Worm (Caenorhabditis elegans) whole organism, L1 larva: ENCODE data around the gene daf-18.
A peak's percentile ranks its signal among the peaks of the same experiment; 100 is the strongest.

Experiments used
- C04F5.9 ChIP-seq: sonication (generic microtip); optimal IDR thresholded peaks from 2 replicates; lab custom pipeline; 2016; ENCODE audit warnings: missing genetic modification characterization, missing compliant biosample characterization
- F16B12.6 ChIP-seq: fragments of 150-350 bp; optimal IDR thresholded peaks from 2 replicates; lab custom pipeline; 2014; ENCODE audit warnings: missing biosample characterization, missing genetic modification characterization
- Y116A8C.19 ChIP-seq: sonication (generic microtip); optimal IDR thresholded peaks from 2 replicates; lab custom pipeline; 2016; ENCODE audit warnings: missing compliant biosample characterization, missing genetic modification characterization, borderline replicate concordance
- aha-1 ChIP-seq: fragments of 150-350 bp; optimal IDR thresholded peaks from 2 replicates; lab custom pipeline; 2014; ENCODE audit warnings: missing biosample characterization, missing genetic modification characterization
- alr-1 ChIP-seq: fragments of 200-800 bp; sonication (Bioruptor generic); optimal IDR thresholded peaks from 2 replicates; lab custom pipeline; 2018; ENCODE audit warnings: borderline replicate concordance, mild to moderate bottlenecking, missing genetic modification characterization, missing compliant biosample characterization
- aly-2 ChIP-seq: fragments of 150-350 bp; optimal IDR thresholded peaks from 2 replicates; lab custom pipeline; 2014; ENCODE audit warnings: missing biosample characterization, missing genetic modification characterization
- ama-1 ChIP-seq: fragments of 150-350 bp; optimal IDR thresholded peaks from 2 replicates; lab custom pipeline; 2014
- ceh-63 ChIP-seq: fragments of 200-800 bp; sonication (Bioruptor generic); optimal IDR thresholded peaks from 2 replicates; lab custom pipeline; 2018; ENCODE audit warnings: mild to moderate bottlenecking, missing genetic modification characterization, missing compliant biosample characterization
- ceh-8 ChIP-seq: fragments of 200-800 bp; sonication (Bioruptor generic); optimal IDR thresholded peaks from 2 replicates; lab custom pipeline; 2018; ENCODE audit warnings: mild to moderate bottlenecking, missing genetic modification characterization, moderate library complexity, missing compliant biosample characterization
- ceh-88 ChIP-seq: fragments of 200-800 bp; sonication (Bioruptor generic); IDR thresholded peaks from 2 replicates; pipeline ENCODE4 v1.3.6; 2022; ENCODE audit warnings: missing genetic modification characterization, missing compliant biosample characterization
- ceh-90 ChIP-seq: sonication (generic microtip); optimal IDR thresholded peaks from 2 replicates; lab custom pipeline; 2016; ENCODE audit warnings: missing genetic modification characterization, missing compliant biosample characterization
- ces-1 ChIP-seq: fragments of 150-350 bp; optimal IDR thresholded peaks from 2 replicates; lab custom pipeline; 2014; ENCODE audit warnings: missing biosample characterization, missing genetic modification reagents, missing genetic modification characterization
- dpl-1 ChIP-seq, 3 experiments: fragments of 150-350 bp in 2 of 3; sonication (generic microtip) in 1 of 3; optimal IDR thresholded peaks; 2 replicates each; lab custom pipeline; 2014 to 2017; ENCODE audit warnings: missing biosample characterization in 3 of 3, missing genetic modification characterization in 3 of 3, missing genetic modification reagents in 3 of 3
- dsc-1 ChIP-seq: sonication (generic microtip); optimal IDR thresholded peaks from 2 replicates; lab custom pipeline; 2016; ENCODE audit warnings: mild to moderate bottlenecking, missing genetic modification characterization, missing compliant biosample characterization
- efl-1 ChIP-seq, 4 experiments: fragments of 150-350 bp; optimal IDR thresholded peaks in 3 of 4; peaks in 1 of 4; 1 replicate in 1 of 4; 2 replicates in 3 of 4; lab custom pipeline; 2014; ENCODE audit warnings: missing biosample characterization in 2 of 4, missing genetic modification characterization in 2 of 4, missing genetic modification reagents in 2 of 4
- elt-2 ChIP-seq: sonication (generic microtip); optimal IDR thresholded peaks from 2 replicates; lab custom pipeline; 2016; ENCODE audit warnings: missing genetic modification characterization, mild to moderate bottlenecking, inconsistent platforms, missing compliant biosample characterization, missing genetic modification reagents
- elt-3 ChIP-seq, 6 experiments: fragments of 150-350 bp in 1 of 6; sonication (generic microtip); optimal IDR thresholded peaks; 2 replicates each; lab custom pipeline; 2017 to 2018; ENCODE audit warnings: missing biosample characterization in 6 of 6, missing genetic modification characterization in 6 of 6, inconsistent platforms in 1 of 6
- fkh-10 ChIP-seq: sonication (generic microtip); optimal IDR thresholded peaks from 2 replicates; lab custom pipeline; 2017; ENCODE audit warnings: missing biosample characterization, missing genetic modification reagents, missing genetic modification characterization
- fkh-8 ChIP-seq: sonication (generic microtip); optimal IDR thresholded peaks from 2 replicates; lab custom pipeline; 2016; ENCODE audit warnings: mild to moderate bottlenecking, missing genetic modification characterization, missing compliant biosample characterization
- fos-1 ChIP-seq: fragments of 150-350 bp; optimal IDR thresholded peaks from 2 replicates; lab custom pipeline; 2014; ENCODE audit warnings: missing biosample characterization, missing genetic modification characterization
- grh-1 ChIP-seq: fragments of 200-800 bp; sonication (Bioruptor generic); IDR thresholded peaks from 2 replicates; pipeline ENCODE4 v1.3.6; 2022; ENCODE audit warnings: missing genetic modification reagents, missing genetic modification characterization, missing compliant biosample characterization
- hlh-17 ChIP-seq: fragments of 200-800 bp; sonication (Bioruptor generic); optimal IDR thresholded peaks from 2 replicates; lab custom pipeline; 2018; ENCODE audit warnings: missing genetic modification characterization, mild to moderate bottlenecking, missing compliant biosample characterization, moderate library complexity, borderline replicate concordance
- hlh-4 ChIP-seq: sonication (generic microtip); optimal IDR thresholded peaks from 2 replicates; lab custom pipeline; 2016; ENCODE audit warnings: mild to moderate bottlenecking, missing genetic modification characterization, missing compliant biosample characterization
- irx-1 ChIP-seq: sonication (generic microtip); optimal IDR thresholded peaks from 2 replicates; lab custom pipeline; 2016; ENCODE audit warnings: missing genetic modification characterization, missing compliant biosample characterization
- jun-1 ChIP-seq: fragments of 150-350 bp; optimal IDR thresholded peaks from 2 replicates; lab custom pipeline; 2014; ENCODE audit warnings: missing biosample characterization, missing genetic modification reagents, missing genetic modification characterization
- lin-13 ChIP-seq: fragments of 150-350 bp; optimal IDR thresholded peaks from 2 replicates; lab custom pipeline; 2014; ENCODE audit warnings: missing biosample characterization, missing genetic modification reagents, missing genetic modification characterization
- lin-39 ChIP-seq: fragments of 150-350 bp; optimal IDR thresholded peaks from 2 replicates; lab custom pipeline; 2014; ENCODE audit warnings: missing biosample characterization, missing genetic modification reagents, missing genetic modification characterization
- lir-3 ChIP-seq: sonication (generic microtip); optimal IDR thresholded peaks from 2 replicates; lab custom pipeline; 2016; ENCODE audit warnings: mild to moderate bottlenecking, missing genetic modification characterization, moderate library complexity, missing compliant biosample characterization; ENCODE audit not compliant: poor library complexity
- mab-9 ChIP-seq: fragments of 200-800 bp; sonication (Bioruptor generic); IDR thresholded peaks from 2 replicates; pipeline ENCODE4 v1.3.6; 2022; ENCODE audit warnings: missing genetic modification reagents, missing genetic modification characterization, missing compliant biosample characterization
- mdl-1 ChIP-seq, 2 experiments: fragments of 150-350 bp; optimal IDR thresholded peaks; 2 replicates each; lab custom pipeline; 2014 to 2017; ENCODE audit warnings: missing biosample characterization in 2 of 2, missing genetic modification characterization in 2 of 2, inconsistent platforms in 1 of 2
- mep-1 ChIP-seq: fragments of 150-350 bp; optimal IDR thresholded peaks from 2 replicates; lab custom pipeline; 2014; ENCODE audit warnings: missing biosample characterization, missing genetic modification characterization
- nhr-11 ChIP-seq: fragments of 150-350 bp; optimal IDR thresholded peaks from 2 replicates; lab custom pipeline; 2014; ENCODE audit warnings: missing biosample characterization, missing genetic modification characterization
- nhr-19 ChIP-seq: fragments of 200-800 bp; sonication (Bioruptor generic); conservative IDR thresholded peaks from 2 replicates; pipeline ENCODE4 v1.3.6; 2022; ENCODE audit warnings: missing genetic modification characterization, missing compliant biosample characterization
- nhr-237 ChIP-seq: fragments of 150-350 bp; optimal IDR thresholded peaks from 2 replicates; lab custom pipeline; 2014; ENCODE audit warnings: missing biosample characterization, missing genetic modification characterization
- nhr-77 ChIP-seq: fragments of 150-350 bp; optimal IDR thresholded peaks from 2 replicates; lab custom pipeline; 2014; ENCODE audit warnings: missing biosample characterization, missing genetic modification characterization
- nhr-85 ChIP-seq: sonication (generic microtip); peaks from one replicate; lab custom pipeline; 2016; ENCODE audit warnings: missing genetic modification characterization, inconsistent platforms, missing compliant biosample characterization
- pqm-1 ChIP-seq: sonication (generic microtip); optimal IDR thresholded peaks from 3 replicates; lab custom pipeline; 2017; ENCODE audit warnings: missing biosample characterization, missing genetic modification characterization
- rnt-1 ChIP-seq: sonication (generic microtip); optimal IDR thresholded peaks from 2 replicates; lab custom pipeline; 2016; ENCODE audit warnings: mild to moderate bottlenecking, missing genetic modification characterization, moderate library complexity, missing compliant biosample characterization
- snpc-4 ChIP-seq: fragments of 150-350 bp; optimal IDR thresholded peaks from 2 replicates; lab custom pipeline; 2014; ENCODE audit warnings: missing biosample characterization, missing genetic modification characterization
- sox-4 ChIP-seq: sonication (generic microtip); optimal IDR thresholded peaks from 2 replicates; lab custom pipeline; 2016; ENCODE audit warnings: missing genetic modification characterization, missing compliant biosample characterization
- sptf-1 ChIP-seq: fragments of 150-350 bp; optimal IDR thresholded peaks from 2 replicates; lab custom pipeline; 2014; ENCODE audit warnings: missing biosample characterization, missing genetic modification characterization
- swsn-7 ChIP-seq: sonication (generic microtip); optimal IDR thresholded peaks from 2 replicates; lab custom pipeline; 2016; ENCODE audit warnings: missing genetic modification characterization, missing compliant biosample characterization
- tbx-2 ChIP-seq: sonication (generic microtip); optimal IDR thresholded peaks from 2 replicates; lab custom pipeline; 2016; ENCODE audit warnings: missing genetic modification characterization, missing compliant biosample characterization
- tlp-1 ChIP-seq: fragments of 150-350 bp; optimal IDR thresholded peaks from 2 replicates; lab custom pipeline; 2014; ENCODE audit warnings: missing biosample characterization, missing genetic modification characterization
- unc-130 ChIP-seq: fragments of 150-350 bp; optimal IDR thresholded peaks from 2 replicates; lab custom pipeline; 2017; ENCODE audit warnings: missing biosample characterization, missing genetic modification characterization, inconsistent platforms
- unc-30 ChIP-seq: sonication (generic microtip); optimal IDR thresholded peaks from 2 replicates; lab custom pipeline; 2017; ENCODE audit warnings: missing biosample characterization, missing genetic modification characterization
- unc-62 ChIP-seq: fragments of 150-350 bp; optimal IDR thresholded peaks from 2 replicates; lab custom pipeline; 2014; ENCODE audit warnings: missing biosample characterization, missing genetic modification reagents, missing genetic modification characterization
- unc-86 ChIP-seq: sonication (generic microtip); optimal IDR thresholded peaks from 2 replicates; lab custom pipeline; 2016; ENCODE audit warnings: missing genetic modification characterization, missing compliant biosample characterization
- vab-15 ChIP-seq: sonication (generic microtip); optimal IDR thresholded peaks from 2 replicates; lab custom pipeline; 2017; ENCODE audit warnings: missing genotype, mild to moderate bottlenecking, missing genetic modification characterization, missing compliant biosample characterization
- zip-4 ChIP-seq: fragments of 200-800 bp; sonication (Bioruptor generic); optimal IDR thresholded peaks from 2 replicates; lab custom pipeline; 2018; ENCODE audit warnings: mild to moderate bottlenecking, missing genetic modification characterization, moderate library complexity, missing compliant biosample characterization

Gene daf-18

DNA sequence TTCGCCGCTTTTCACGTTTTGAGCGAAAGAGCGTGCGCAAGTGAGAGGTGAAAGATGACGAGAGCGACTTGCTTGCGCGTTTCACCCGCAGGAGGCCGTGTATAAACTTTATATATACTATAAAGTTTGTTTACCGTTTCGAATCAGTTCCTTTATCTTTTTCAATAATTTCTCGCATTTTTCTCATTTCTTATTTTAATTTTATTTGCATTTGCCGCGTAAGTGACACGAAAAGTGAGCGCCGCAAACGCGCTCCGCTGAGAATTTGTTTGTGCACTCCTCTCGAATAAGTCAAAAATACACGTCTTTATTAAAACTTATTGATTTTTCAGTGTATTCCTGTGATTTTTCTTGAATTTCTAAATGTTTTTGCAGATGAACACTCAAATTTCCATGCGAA lies 18.6 kb upstream of the daf-18 start, which contains the start of gene mrpl-55 (continued):
- peak; percentile 88 to 98 for TF ChIP-seq efl-1 (optimal IDR thresholded peaks at IDR 0.05; lab: Kevin White, UChicago)
- peak; percentile 96 to 99 for TF ChIP-seq efl-1 (GFP tag; optimal IDR thresholded peaks at IDR 0.05 in 1 of 2; lab: Kevin White, UChicago)
- TF ChIP-seq nhr-237 (tag; lab: Kevin White, UChicago) = peak; percentile 80
- TF ChIP-seq lin-39 = peak; percentile 82
- TF ChIP-seq dpl-1 (GFP tag; optimal IDR thresholded peaks at IDR 0.05; lab: Kevin White, UChicago) = peak; percentile 94 to 97 (median 96)
- peak; percentile 94 for TF ChIP-seq nhr-85 (tag; lab: Kevin White, UChicago)
- peak; percentile 76 for TF ChIP-seq grh-1 (GFP tag; lab: Robert Waterston, UW)
- TF ChIP-seq jun-1 (tag; lab: Kevin White, UChicago) = peak; percentile 82
- TF ChIP-seq dsc-1 (tag; lab: Kevin White, UChicago) = peak; percentile 85
- TF ChIP-seq swsn-7 = peak; percentile 89
- peak; percentile 56 for TF ChIP-seq nhr-11 (tag; lab: Kevin White, UChicago)
- no peak for TF ChIP-seq ama-1 (lab: Kevin White, UChicago)
- peak; percentile 88 for TF ChIP-seq irx-1
- no peak for TF ChIP-seq tlp-1
- TF ChIP-seq zip-4 = peak; percentile 66
- TF ChIP-seq snpc-4 = peak; percentile 79
- peak in 4 of 6 experiments; percentile 19 to 98 (median 64) for TF ChIP-seq elt-3 (tag; optimal IDR thresholded peaks at IDR 0.05; lab: Kevin White, UChicago)
- TF ChIP-seq nhr-77 (tag; lab: Kevin White, UChicago) = peak; percentile 90
- TF ChIP-seq nhr-19 = peak; percentile 89
- TF ChIP-seq vab-15 (tag; lab: Kevin White, UChicago) = peak; percentile 64
- TF ChIP-seq unc-62 (GFP tag; lab: Kevin White, UChicago) = peak; percentile 9
- peak; percentile 47 for TF ChIP-seq fkh-10 (GFP tag; lab: Kevin White, UChicago)
- peak; percentile 92 for TF ChIP-seq fkh-8
- peak; percentile 89 for TF ChIP-seq ceh-88 (GFP tag; lab: Robert Waterston, UW)
- TF ChIP-seq pqm-1 (tag; lab: Kevin White, UChicago) = no peak
- TF ChIP-seq mep-1 (tag; lab: Kevin White, UChicago) = peak; percentile 94
- peak; percentile 82 for TF ChIP-seq C04F5.9 (tag; lab: Kevin White, UChicago)
- peak; percentile 77 for TF ChIP-seq aly-2 (tag; lab: Kevin White, UChicago)
- peak; percentile 75 for TF ChIP-seq mab-9 (GFP tag; lab: Robert Waterston, UW)
- no peak for TF ChIP-seq hlh-17 (GFP tag; lab: Kevin White, UChicago)
- TF ChIP-seq ceh-8 (GFP tag; lab: Kevin White, UChicago) = peak; percentile 69
- TF ChIP-seq unc-30 = peak; percentile 43
- TF ChIP-seq ceh-63 (GFP tag; lab: Kevin White, UChicago) = no peak
- TF ChIP-seq unc-86 = peak; percentile 88
- no peak for TF ChIP-seq hlh-4
- TF ChIP-seq sptf-1 = no peak
- TF ChIP-seq Y116A8C.19 (tag; lab: Kevin White, UChicago) = no peak
- TF ChIP-seq fos-1 = peak; percentile 71
- TF ChIP-seq F16B12.6 (tag; lab: Kevin White, UChicago) = peak; percentile 73
- TF ChIP-seq mdl-1 (tag; optimal IDR thresholded peaks at IDR 0.05; lab: Kevin White, UChicago) = peak in 1 of 2 experiments; percentile 78
- peak; percentile 76 for TF ChIP-seq sox-4 (tag; lab: Kevin White, UChicago)
- peak; percentile 92 for TF ChIP-seq tbx-2 (tag; lab: Kevin White, UChicago)
- peak; percentile 55 for TF ChIP-seq elt-2 (tag; lab: Kevin White, UChicago)
- TF ChIP-seq lin-13 = peak; percentile 88
- TF ChIP-seq ceh-90 (tag; lab: Kevin White, UChicago) = peak; percentile 46
- TF ChIP-seq lir-3 (tag; lab: Kevin White, UChicago) = peak; percentile 76
- TF ChIP-seq alr-1 = no peak
- TF ChIP-seq unc-130 = peak; percentile 97
- TF ChIP-seq aha-1 = no peak
- TF ChIP-seq ces-1 = no peak
- peak; percentile 93 for TF ChIP-seq rnt-1 (tag; lab: Kevin White, UChicago)
